Worm (Caenorhabditis elegans): ENCODE data around the gene F35B12.9.

Gene F35B12.9

DNA sequence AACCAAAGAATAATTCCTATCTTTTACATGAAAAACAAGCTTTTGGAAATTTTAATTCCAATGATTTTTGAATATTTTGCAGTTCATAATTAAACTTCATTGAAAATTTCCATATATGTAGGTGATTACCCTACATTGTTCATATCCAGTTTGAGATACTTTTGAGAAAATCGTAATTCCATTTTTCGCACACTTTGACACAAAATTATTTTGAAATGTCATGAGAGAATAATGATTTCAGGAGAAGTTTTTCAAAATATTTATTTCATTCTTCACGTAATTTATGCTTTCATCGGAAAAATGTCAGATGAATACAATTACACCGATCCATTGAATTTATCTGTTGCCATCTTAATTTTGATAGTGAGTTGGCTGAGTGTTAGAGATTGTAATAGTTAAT lies 17.8 kb upstream of the F35B12.9 start, which contains the start of gene srx-88:
TSS of gene srx-88 (plus strand) at position 301 of the 400 bp plus-strand sequence.
- TF ChIP-seq T22C8.4 (GFP tag; IDR thresholded peaks at IDR 0.05) (no peak), tab-1 (GFP tag; IDR thresholded peaks at IDR 0.05) (no peak), flt-1 (GFP tag; IDR thresholded peaks at IDR 0.05) (no peak), ztf-23 (GFP tag; IDR thresholded peaks at IDR 0.05) (no peak), med-1 (GFP tag; optimal IDR thresholded peaks at IDR 0.05; ENCODE audit: insufficient read depth) (no peak), ztf-29 (GFP tag; IDR thresholded peaks at IDR 0.05) (no peak), ref-1 (GFP tag; conservative IDR thresholded peaks at IDR 0.05) (no peak), klf-2 (GFP tag; conservative IDR thresholded peaks at IDR 0.05) (no peak), cog-1 (tag; optimal IDR thresholded peaks at IDR 0.05) (no peak)

DNA sequence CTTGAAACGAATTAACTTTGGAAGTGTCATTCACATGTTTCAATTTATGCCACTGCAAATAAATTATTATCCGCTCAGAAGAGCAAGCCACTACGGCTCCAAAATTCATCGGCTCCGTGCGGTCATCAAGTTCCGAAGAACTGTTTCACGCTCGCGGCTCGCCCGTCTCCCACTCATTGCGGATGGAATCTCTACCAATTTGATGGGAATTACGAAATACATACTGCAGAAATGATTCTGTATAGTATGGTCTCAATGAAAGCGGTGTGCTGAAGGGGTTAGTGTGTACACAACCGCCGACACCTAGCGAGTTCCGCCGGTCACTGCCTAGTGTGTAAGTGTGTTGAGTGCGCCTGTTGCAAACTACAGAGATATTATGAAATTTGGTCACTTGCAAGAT lies 15.8 kb upstream of the F35B12.9 start:
- TF ChIP-seq tab-1 (GFP tag; IDR thresholded peaks at IDR 0.05) (no peak), med-1 (GFP tag; optimal IDR thresholded peaks at IDR 0.05; ENCODE audit: insufficient read depth) (no peak), cog-1 (tag; optimal IDR thresholded peaks at IDR 0.05) (no peak), ztf-23 (GFP tag; IDR thresholded peaks at IDR 0.05) (no peak), ztf-29 (GFP tag; IDR thresholded peaks at IDR 0.05) (no peak), T22C8.4 (GFP tag; IDR thresholded peaks at IDR 0.05) (no peak), klf-2 (GFP tag; conservative IDR thresholded peaks at IDR 0.05) (no peak)

DNA sequence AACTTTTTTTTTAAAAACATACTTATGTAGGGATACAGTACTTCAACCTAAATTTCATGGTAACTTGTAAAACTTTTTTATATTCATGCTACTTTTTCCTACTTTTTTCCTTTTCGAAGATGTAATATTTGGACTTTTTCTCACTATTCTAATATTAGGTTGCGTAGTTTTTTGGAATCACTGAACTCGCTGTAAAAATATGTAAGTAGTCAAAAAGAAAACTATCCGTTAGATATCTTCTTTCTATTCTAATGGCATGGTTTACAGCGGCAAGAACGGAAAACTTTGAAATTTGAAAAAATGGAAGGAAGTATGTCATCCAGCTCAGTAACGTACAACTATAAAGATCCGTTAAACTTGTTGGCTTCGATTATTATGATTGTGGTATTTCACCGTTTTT lies 11.5 kb upstream of the F35B12.9 start, which contains the start of gene srx-82:
TSS of gene srx-82 (plus strand) at position 301 of the 400 bp plus-strand sequence.
- TF ChIP-seq ref-1 (GFP tag; conservative IDR thresholded peaks at IDR 0.05) (no peak), flt-1 (GFP tag; IDR thresholded peaks at IDR 0.05) (no peak), ztf-23 (GFP tag; IDR thresholded peaks at IDR 0.05) (no peak)

DNA sequence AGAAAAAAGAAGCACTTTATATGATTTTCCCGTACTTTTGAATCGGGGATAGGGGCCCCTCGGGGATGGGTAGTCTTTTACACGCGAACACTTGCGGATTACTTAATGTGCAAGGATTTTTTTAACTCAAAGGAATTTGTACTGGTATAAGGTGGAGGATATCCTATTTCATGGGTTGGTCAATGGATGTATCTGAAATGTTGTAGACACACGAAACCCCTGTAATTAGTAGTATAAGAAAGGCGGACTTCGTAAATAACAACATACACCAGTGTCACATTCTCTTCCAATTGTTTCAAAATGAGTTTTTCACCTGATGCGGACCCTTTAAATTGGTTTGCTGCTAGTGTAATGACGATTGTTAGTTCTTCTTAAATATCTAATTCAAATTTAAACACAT lies 7.5 kb upstream of the F35B12.9 start, which contains the start of gene srx-80:
TSS of gene srx-80 (plus strand) at position 301 of the 400 bp plus-strand sequence.
- no peak for TF ChIP-seq cog-1 (tag; optimal IDR thresholded peaks at IDR 0.05)
- TF ChIP-seq klf-2 (GFP tag; conservative IDR thresholded peaks at IDR 0.05): no peak
- TF ChIP-seq ref-1 (GFP tag; conservative IDR thresholded peaks at IDR 0.05): no peak
- no peak for TF ChIP-seq med-1 (GFP tag; optimal IDR thresholded peaks at IDR 0.05; ENCODE audit: insufficient read depth)
- no peak for TF ChIP-seq ztf-23 (GFP tag; IDR thresholded peaks at IDR 0.05)
- TF ChIP-seq flt-1 (GFP tag; IDR thresholded peaks at IDR 0.05): no peak
- no peak for TF ChIP-seq ztf-29 (GFP tag; IDR thresholded peaks at IDR 0.05)
- TF ChIP-seq tab-1 (GFP tag; IDR thresholded peaks at IDR 0.05): no peak
- no peak for TF ChIP-seq T22C8.4 (GFP tag; IDR thresholded peaks at IDR 0.05)

DNA sequence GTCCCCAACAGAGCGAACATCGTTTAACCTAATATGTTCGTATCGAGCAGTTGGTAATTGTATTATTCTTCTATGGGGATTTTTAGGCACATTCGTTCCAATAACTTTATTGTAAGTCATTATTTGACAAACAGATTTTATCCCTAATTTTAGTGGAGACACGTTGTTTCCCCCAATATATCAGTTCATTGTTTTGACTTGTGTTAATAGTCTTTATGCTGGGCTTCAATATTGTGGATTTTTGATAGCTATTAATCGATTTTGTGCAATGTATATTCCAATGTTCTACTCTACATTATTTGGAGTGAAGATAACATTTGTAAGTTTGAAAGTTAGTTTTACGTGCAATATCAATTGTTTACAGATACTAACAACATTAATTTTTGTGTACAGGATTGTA lies 7.1 kb upstream of the F35B12.9 start:
- TF ChIP-seq ztf-29 (GFP tag; IDR thresholded peaks at IDR 0.05) (no peak), klf-2 (GFP tag; conservative IDR thresholded peaks at IDR 0.05) (no peak), cog-1 (tag; optimal IDR thresholded peaks at IDR 0.05) (no peak), T22C8.4 (GFP tag; IDR thresholded peaks at IDR 0.05) (no peak), flt-1 (GFP tag; IDR thresholded peaks at IDR 0.05) (no peak), tab-1 (GFP tag; IDR thresholded peaks at IDR 0.05) (no peak), ref-1 (GFP tag; conservative IDR thresholded peaks at IDR 0.05) (no peak), ztf-23 (GFP tag; IDR thresholded peaks at IDR 0.05) (no peak), med-1 (GFP tag; optimal IDR thresholded peaks at IDR 0.05; ENCODE audit: insufficient read depth) (no peak)

DNA sequence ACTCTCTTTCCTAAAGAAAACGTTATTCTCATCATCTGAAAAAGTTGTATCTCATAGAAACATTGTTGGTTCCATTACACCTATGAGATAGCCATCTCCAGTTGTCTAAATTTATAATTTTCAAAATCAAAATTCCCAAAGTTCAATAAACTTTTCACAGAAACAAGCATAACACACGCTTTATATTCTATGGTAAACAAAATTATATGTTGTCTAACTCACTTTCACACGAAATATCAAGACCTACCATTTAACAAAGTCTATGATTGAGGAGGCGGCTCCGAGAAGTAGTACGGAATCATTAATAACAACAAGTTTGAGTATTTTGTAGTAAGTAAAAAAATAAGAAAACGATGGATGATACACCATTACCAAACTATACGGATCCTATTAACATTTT lies 2.2 kb upstream of the F35B12.9 start, which contains the start of gene srx-84:
TSS of gene srx-84 (plus strand) at position 301 of the 400 bp plus-strand sequence.
- no peak for TF ChIP-seq cog-1 (tag; optimal IDR thresholded peaks at IDR 0.05)

DNA sequence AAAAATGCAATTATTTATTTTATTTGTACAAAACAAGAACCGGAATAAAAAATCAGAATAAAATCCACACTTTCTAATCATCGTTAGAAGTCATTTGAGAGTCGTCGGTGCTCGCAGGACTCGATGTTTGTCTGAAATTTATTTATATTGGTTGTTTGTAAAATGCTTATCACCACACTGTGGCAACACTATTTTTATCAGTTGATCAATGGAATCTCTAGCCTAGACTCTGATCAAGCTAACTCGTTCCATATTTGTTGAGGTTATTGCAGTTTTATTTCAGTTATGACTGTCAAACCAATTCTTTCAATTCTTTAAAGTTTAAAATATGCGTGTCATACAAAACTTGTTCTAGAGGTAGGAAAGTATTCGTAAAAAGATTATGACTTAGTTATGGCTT lies 3.5 kb downstream of the F35B12.9 start, which contains the start of gene dhs-20:
TSS of gene dhs-20 (minus strand) at position 80 of the 400 bp plus-strand sequence.
- TF ChIP-seq tab-1 (GFP tag; IDR thresholded peaks at IDR 0.05) (no peak), ztf-23 (GFP tag; IDR thresholded peaks at IDR 0.05) (no peak), T22C8.4 (GFP tag; IDR thresholded peaks at IDR 0.05) (no peak), cog-1 (tag; optimal IDR thresholded peaks at IDR 0.05) (no peak), klf-2 (GFP tag; conservative IDR thresholded peaks at IDR 0.05) (no peak), ztf-29 (GFP tag; IDR thresholded peaks at IDR 0.05) (no peak), ref-1 (GFP tag; conservative IDR thresholded peaks at IDR 0.05) (no peak), med-1 (GFP tag; optimal IDR thresholded peaks at IDR 0.05; ENCODE audit: insufficient read depth) (no peak), flt-1 (GFP tag; IDR thresholded peaks at IDR 0.05) (no peak)

DNA sequence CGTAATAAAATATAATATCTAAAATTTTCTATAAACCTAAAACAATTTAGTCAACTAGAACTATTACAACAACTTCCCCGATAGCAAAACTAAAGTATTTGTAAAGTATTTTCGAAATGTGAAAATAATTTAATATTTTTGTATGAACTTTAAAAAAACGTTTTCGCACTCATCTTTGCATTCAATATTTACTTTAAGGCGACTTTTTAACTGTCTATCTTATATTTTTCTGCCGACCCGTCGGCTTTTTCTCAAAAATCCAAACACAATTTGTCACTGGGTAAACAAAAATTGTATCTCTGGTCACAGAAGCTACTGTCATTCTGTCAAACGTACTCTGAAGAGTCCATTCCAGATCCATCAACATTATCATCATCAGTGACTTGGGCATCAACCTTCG lies 4.3 kb downstream of the F35B12.9 start:
- TF ChIP-seq ref-1 (GFP tag; conservative IDR thresholded peaks at IDR 0.05) (no peak), ztf-29 (GFP tag; IDR thresholded peaks at IDR 0.05) (no peak), cog-1 (tag; optimal IDR thresholded peaks at IDR 0.05) (no peak), med-1 (GFP tag; optimal IDR thresholded peaks at IDR 0.05; ENCODE audit: insufficient read depth) (no peak), ztf-23 (GFP tag; IDR thresholded peaks at IDR 0.05) (no peak), tab-1 (GFP tag; IDR thresholded peaks at IDR 0.05) (no peak), klf-2 (GFP tag; conservative IDR thresholded peaks at IDR 0.05) (no peak), T22C8.4 (GFP tag; IDR thresholded peaks at IDR 0.05) (no peak), flt-1 (GFP tag; IDR thresholded peaks at IDR 0.05) (no peak)

DNA sequence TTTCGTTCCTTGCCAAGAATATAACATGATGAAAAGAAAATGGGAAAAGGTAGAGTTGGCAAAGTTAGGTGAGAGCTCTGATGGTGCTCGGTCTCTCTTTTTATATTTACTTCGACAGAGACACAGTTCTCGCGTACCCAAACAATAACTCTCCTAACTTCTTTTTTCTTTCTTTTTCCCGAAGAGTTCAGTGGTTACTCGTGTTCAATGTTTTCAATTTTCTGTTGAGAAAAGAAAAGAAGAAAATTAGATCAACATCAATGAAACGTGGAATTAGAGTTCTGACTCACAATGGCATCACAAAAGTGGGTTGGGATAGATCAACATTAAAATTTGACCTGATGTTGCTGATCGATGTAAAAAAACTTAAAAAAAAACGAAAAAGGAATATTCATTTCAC lies 5.5 kb downstream of the F35B12.9 start, which contains the start of gene idpp-16:
TSS of gene idpp-16 (minus strand) at position 101 of the 400 bp plus-strand sequence.
- TF ChIP-seq tab-1 (GFP tag; IDR thresholded peaks at IDR 0.05) (no peak), ztf-23 (GFP tag; IDR thresholded peaks at IDR 0.05) (no peak), ref-1 (GFP tag; conservative IDR thresholded peaks at IDR 0.05) (no peak), klf-2 (GFP tag; conservative IDR thresholded peaks at IDR 0.05) (no peak), cog-1 (tag; optimal IDR thresholded peaks at IDR 0.05) (no peak), flt-1 (GFP tag; IDR thresholded peaks at IDR 0.05) (no peak), T22C8.4 (GFP tag; IDR thresholded peaks at IDR 0.05) (no peak), med-1 (GFP tag; optimal IDR thresholded peaks at IDR 0.05; ENCODE audit: insufficient read depth) (no peak), ztf-29 (GFP tag; IDR thresholded peaks at IDR 0.05) (no peak)

DNA sequence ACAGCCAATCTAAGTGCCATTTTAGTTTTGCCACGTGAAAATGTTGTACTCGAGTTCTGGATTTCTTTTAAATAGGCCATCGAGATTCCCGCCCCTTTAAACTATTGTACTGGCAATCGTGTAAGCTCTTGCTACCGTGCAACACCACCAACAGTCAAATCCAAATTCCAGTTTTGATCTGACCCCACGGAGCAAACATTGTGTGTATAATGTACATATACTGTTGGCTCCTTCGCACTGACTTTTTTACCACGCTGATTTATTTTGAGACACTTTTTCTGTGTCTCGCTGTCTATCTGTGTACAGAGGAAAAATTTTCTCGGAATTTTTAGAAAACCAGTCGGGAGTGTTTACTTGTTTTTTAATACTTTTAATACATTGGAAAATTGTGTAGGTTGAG lies 9.1 kb downstream of the F35B12.9 start, which contains the start of gene piit-1:
TSS of gene piit-1 (minus strand) at position 101 of the 400 bp plus-strand sequence.
- TF ChIP-seq ref-1 (GFP tag; conservative IDR thresholded peaks at IDR 0.05) (no peak), tab-1 (GFP tag; IDR thresholded peaks at IDR 0.05) (no peak), med-1 (GFP tag; optimal IDR thresholded peaks at IDR 0.05; ENCODE audit: insufficient read depth) (no peak), T22C8.4 (GFP tag; IDR thresholded peaks at IDR 0.05) (no peak), ztf-29 (GFP tag; IDR thresholded peaks at IDR 0.05) (no peak), ztf-23 (GFP tag; IDR thresholded peaks at IDR 0.05) (no peak), flt-1 (GFP tag; IDR thresholded peaks at IDR 0.05) (no peak)
